Worm (Caenorhabditis elegans) whole organism, L4 larva: ENCODE data around the gene F52H2.5.

Experiments used
- F37D6.2 ChIP-seq: sonication (generic microtip); optimal IDR thresholded peaks from 2 replicates; lab custom pipeline; 2016; ENCODE audit warnings: mild to moderate bottlenecking, missing genetic modification characterization, missing compliant biosample characterization
- R02D3.7 ChIP-seq: fragments of 150-350 bp; sonication (generic microtip); optimal IDR thresholded peaks from 3 replicates; lab custom pipeline; 2014; ENCODE audit warnings: missing biosample characterization, missing genetic modification characterization
- Y75B8A.6 ChIP-seq: fragments of 200-800 bp; sonication (Bioruptor generic); IDR thresholded peaks from 2 replicates; pipeline ENCODE4 v1.3.6; 2022; ENCODE audit warnings: missing genetic modification reagents, missing genetic modification characterization, missing compliant biosample characterization
- ZK546.5 ChIP-seq, 2 experiments: sonication (generic microtip); optimal IDR thresholded peaks; 2 replicates each; lab custom pipeline; 2017; ENCODE audit warnings: missing biosample characterization in 2 of 2, missing genetic modification characterization in 2 of 2
- aha-1 ChIP-seq: fragments of 150-350 bp; peaks from one replicate; lab custom pipeline; 2014; ENCODE audit warnings: missing biosample characterization, missing genetic modification characterization
- attf-4 ChIP-seq: sonication (generic microtip); optimal IDR thresholded peaks from 3 replicates; lab custom pipeline; 2017; ENCODE audit warnings: missing biosample characterization, missing genetic modification characterization
- ceh-28 ChIP-seq: fragments of 150-350 bp; optimal IDR thresholded peaks from 2 replicates; lab custom pipeline; 2014; ENCODE audit warnings: missing biosample characterization, missing genetic modification reagents, missing genetic modification characterization
- ceh-82 ChIP-seq: sonication (generic microtip); optimal IDR thresholded peaks from 2 replicates; lab custom pipeline; 2017; ENCODE audit warnings: missing biosample characterization, missing genetic modification characterization
- daf-12 ChIP-seq: fragments of 150-350 bp; optimal IDR thresholded peaks from 2 replicates; lab custom pipeline; 2014; ENCODE audit warnings: missing biosample characterization, missing genetic modification reagents, missing genetic modification characterization
- daf-16 ChIP-seq, 3 experiments: sonication (generic microtip); optimal IDR thresholded peaks; 2 replicates each; lab custom pipeline; 2016 to 2017; ENCODE audit warnings: missing genetic modification characterization in 3 of 3, missing genetic modification reagents in 3 of 3, mild to moderate bottlenecking in 2 of 3, missing compliant biosample characterization in 2 of 3, missing biosample characterization in 1 of 3, moderate library complexity in 1 of 3
- daf-19 ChIP-seq: fragments of 200-800 bp; sonication (Bioruptor generic); conservative IDR thresholded peaks from 2 replicates; pipeline ENCODE4 v1.3.6; 2022; ENCODE audit warnings: missing genetic modification characterization, missing compliant biosample characterization
- daf-8 ChIP-seq: fragments of 200-800 bp; sonication (Bioruptor generic); IDR thresholded peaks from 2 replicates; pipeline ENCODE4 v1.3.6; 2022; ENCODE audit warnings: missing genetic modification characterization, missing compliant biosample characterization
- dmd-6 ChIP-seq: fragments of 200-800 bp; sonication (Bioruptor generic); IDR thresholded peaks from 2 replicates; pipeline ENCODE4 v1.3.6; 2022; ENCODE audit warnings: missing genetic modification reagents, missing genetic modification characterization, missing compliant biosample characterization
- dmd-8 ChIP-seq: fragments of 200-800 bp; sonication (Bioruptor generic); IDR thresholded peaks from 2 replicates; pipeline ENCODE4 v1.3.6; 2022; ENCODE audit warnings: missing genetic modification characterization, missing compliant biosample characterization
- dpl-1 ChIP-seq: fragments of 150-350 bp; optimal IDR thresholded peaks from 2 replicates; lab custom pipeline; 2014; ENCODE audit warnings: missing biosample characterization, missing genetic modification reagents, missing genetic modification characterization
- dve-1 ChIP-seq: sonication (generic microtip); optimal IDR thresholded peaks from 2 replicates; lab custom pipeline; 2017; ENCODE audit warnings: antibody characterized with exemption, mild to moderate bottlenecking, missing genetic modification characterization, missing compliant biosample characterization; ENCODE audit not compliant: insufficient read depth
- fos-1 ChIP-seq: fragments of 150-350 bp; optimal IDR thresholded peaks from 2 replicates; lab custom pipeline; 2014; ENCODE audit warnings: missing biosample characterization, missing genetic modification characterization
- gei-8 ChIP-seq: fragments of 200-800 bp; sonication (Bioruptor generic); optimal IDR thresholded peaks from 2 replicates; lab custom pipeline; 2018; ENCODE audit warnings: mild to moderate bottlenecking, missing genetic modification characterization, missing compliant biosample characterization
- hif-1 ChIP-seq, 2 experiments: sonication (generic microtip); optimal IDR thresholded peaks; 2 replicates each; lab custom pipeline; 2016 to 2017; ENCODE audit warnings: missing compliant biosample characterization in 2 of 2, missing genetic modification characterization in 2 of 2, missing genetic modification reagents in 2 of 2, missing genotype in 2 of 2, mild to moderate bottlenecking in 1 of 2
- hlh-11 ChIP-seq: fragments of 200-800 bp; sonication (Bioruptor generic); optimal IDR thresholded peaks from 2 replicates; lab custom pipeline; 2018; ENCODE audit warnings: mild to moderate bottlenecking, missing genetic modification characterization, missing compliant biosample characterization
- hlh-30 ChIP-seq: sonication (generic microtip); optimal IDR thresholded peaks from 2 replicates; lab custom pipeline; 2017; ENCODE audit warnings: antibody characterized with exemption, mild to moderate bottlenecking, missing genetic modification characterization, missing compliant biosample characterization; ENCODE audit not compliant: insufficient read depth
- hmg-1.1 ChIP-seq: fragments of 200-800 bp; sonication (Bioruptor generic); IDR thresholded peaks from 2 replicates; pipeline ENCODE4 v1.3.6; 2022; ENCODE audit warnings: missing genetic modification reagents, missing genetic modification characterization, missing compliant biosample characterization
- lin-1 ChIP-seq: fragments of 200-800 bp; sonication (Bioruptor generic); IDR thresholded peaks from 2 replicates; pipeline ENCODE4 v1.3.6; 2022; ENCODE audit warnings: missing genetic modification reagents, missing genetic modification characterization, missing compliant biosample characterization
- madf-5 ChIP-seq, 2 experiments: fragments of 200-800 bp; sonication (Bioruptor generic); IDR thresholded peaks; 2 replicates each; pipeline ENCODE4 v1.3.6; 2022; ENCODE audit warnings: missing compliant biosample characterization in 2 of 2, missing genetic modification characterization in 2 of 2
- madf-9 ChIP-seq: fragments of 200-800 bp; sonication (Bioruptor generic); conservative IDR thresholded peaks from 2 replicates; pipeline ENCODE4 v1.3.6; 2022; ENCODE audit warnings: missing genetic modification reagents, missing genetic modification characterization, missing compliant biosample characterization
- mdl-1 ChIP-seq, 2 experiments: fragments of 150-350 bp in 1 of 2; sonication (generic microtip) in 1 of 2; optimal IDR thresholded peaks; 2 replicates each; lab custom pipeline; 2014 to 2017; ENCODE audit warnings: missing biosample characterization in 2 of 2, missing genetic modification characterization in 2 of 2
- mep-1 ChIP-seq: fragments of 150-350 bp; sonication (generic microtip); optimal IDR thresholded peaks from 3 replicates; lab custom pipeline; 2014; ENCODE audit warnings: missing biosample characterization, missing genetic modification characterization
- mes-2 ChIP-seq: sonication (generic microtip); optimal IDR thresholded peaks from 2 replicates; lab custom pipeline; 2016; ENCODE audit warnings: missing genotype, mild to moderate bottlenecking, missing genetic modification characterization, missing compliant biosample characterization; ENCODE audit not compliant: poor library complexity, severe bottlenecking
- mxl-2 ChIP-seq: fragments of 200-800 bp; sonication (Bioruptor generic); conservative IDR thresholded peaks from 2 replicates; pipeline ENCODE4 v1.3.6; 2022; ENCODE audit warnings: missing genetic modification reagents, missing genetic modification characterization, missing compliant biosample characterization
- nhr-28 ChIP-seq: fragments of 150-350 bp; optimal IDR thresholded peaks from 2 replicates; lab custom pipeline; 2014; ENCODE audit warnings: missing biosample characterization, missing genetic modification characterization
- nhr-42 ChIP-seq: fragments of 200-800 bp; sonication (Bioruptor generic); IDR thresholded peaks from 2 replicates; pipeline ENCODE4 v1.3.6; 2022; ENCODE audit warnings: missing genetic modification characterization, missing compliant biosample characterization
- nhr-48 ChIP-seq: sonication (generic microtip); optimal IDR thresholded peaks from 2 replicates; lab custom pipeline; 2016; ENCODE audit warnings: mild to moderate bottlenecking, missing genetic modification characterization, missing compliant biosample characterization
- nhr-77 ChIP-seq: fragments of 150-350 bp; optimal IDR thresholded peaks from 2 replicates; lab custom pipeline; 2014; ENCODE audit warnings: missing biosample characterization, missing genetic modification characterization
- pqm-1 ChIP-seq: sonication (generic microtip); optimal IDR thresholded peaks from 2 replicates; lab custom pipeline; 2017; ENCODE audit warnings: missing biosample characterization, missing genetic modification characterization
- saeg-2 ChIP-seq: fragments of 200-800 bp; sonication (Bioruptor generic); IDR thresholded peaks from 2 replicates; pipeline ENCODE4 v1.3.6; 2022; ENCODE audit warnings: missing genetic modification reagents, missing genetic modification characterization, missing compliant biosample characterization
- skn-1 ChIP-seq: fragments of 150-350 bp; optimal IDR thresholded peaks from 2 replicates; lab custom pipeline; 2014; ENCODE audit warnings: missing biosample characterization, missing genetic modification characterization
- snpc-4 ChIP-seq: fragments of 150-350 bp; optimal IDR thresholded peaks from 2 replicates; lab custom pipeline; 2014; ENCODE audit warnings: missing biosample characterization, missing genetic modification characterization
- spr-3 ChIP-seq: fragments of 200-800 bp; sonication (Bioruptor generic); optimal IDR thresholded peaks from 2 replicates; lab custom pipeline; 2018; ENCODE audit warnings: mild to moderate bottlenecking, missing genetic modification characterization, missing compliant biosample characterization
- tra-1 ChIP-seq: fragments of 200-800 bp; sonication (Bioruptor generic); IDR thresholded peaks from 2 replicates; pipeline ENCODE4 v1.3.6; 2022; ENCODE audit warnings: missing genetic modification reagents, missing genetic modification characterization, missing compliant biosample characterization
- unc-130 ChIP-seq: sonication (generic microtip); optimal IDR thresholded peaks from 2 replicates; lab custom pipeline; 2016; ENCODE audit warnings: missing genetic modification reagents, missing genetic modification characterization, missing compliant biosample characterization
- unc-62 ChIP-seq, 3 experiments: fragments of 150-350 bp in 1 of 3; sonication (generic microtip); optimal IDR thresholded peaks in 2 of 3; peaks in 1 of 3; 1 replicate in 1 of 3; 2 replicates in 2 of 3; lab custom pipeline; 2014 to 2017; ENCODE audit warnings: missing biosample characterization in 3 of 3, missing genetic modification characterization in 3 of 3, missing genetic modification reagents in 3 of 3, missing genotype in 1 of 3
- zag-1 ChIP-seq: fragments of 150-350 bp; optimal IDR thresholded peaks from 2 replicates; lab custom pipeline; 2014; ENCODE audit warnings: missing biosample characterization, missing genetic modification characterization
- zfp-2 ChIP-seq: sonication (generic microtip); optimal IDR thresholded peaks from 2 replicates; lab custom pipeline; 2016; ENCODE audit warnings: mild to moderate bottlenecking, missing genetic modification characterization, missing compliant biosample characterization
- zip-2 ChIP-seq: fragments of 150-350 bp; optimal IDR thresholded peaks from 2 replicates; lab custom pipeline; 2014; ENCODE audit warnings: missing biosample characterization, missing genetic modification characterization

F52H2.5 gene

ce11 chrX:2569040-2569439 lies 9.2 kb upstream of the F52H2.5 start (continued):
- TF ChIP-seq snpc-4 (tag; lab: Kevin White, UChicago) (no peak), nhr-28 (peak; percentile 99), daf-16 (GFP tag; optimal IDR thresholded peaks at IDR 0.05; lab: Kevin White, UChicago) (peak in 1 of 2 experiments; percentile 92), daf-16 (tag; optimal IDR thresholded peaks at IDR 0.05; lab: Kevin White, UChicago) (peak; percentile 97), mes-2 (tag; lab: Kevin White, UChicago) (peak; percentile 15), tra-1 (GFP tag; lab: Robert Waterston, UW) (peak; percentile 90), ZK546.5 (tag; optimal IDR thresholded peaks at IDR 0.05; lab: Kevin White, UChicago) (no peak), F37D6.2 (no peak), pqm-1 (peak; percentile 94), ceh-28 (tag; lab: Kevin White, UChicago) (no peak), hmg-1.1 (GFP tag; lab: Robert Waterston, UW) (peak; percentile 36; the same call in 1 of the 2 replicates), daf-12 (tag; lab: Kevin White, UChicago) (no peak), daf-8 (GFP tag; lab: Robert Waterston, UW) (no peak), gei-8 (GFP tag; lab: Kevin White, UChicago) (peak; percentile 75), attf-4 (no peak), skn-1 (tag; lab: Kevin White, UChicago) (no peak)

- no peak for TF ChIP-seq lin-1 (GFP tag; lab: Robert Waterston, UW)
- TF ChIP-seq ZK546.5 (tag; optimal IDR thresholded peaks at IDR 0.05; lab: Kevin White, UChicago) = no peak
- TF ChIP-seq nhr-28 = peak; percentile 12
- TF ChIP-seq mes-2 (tag; lab: Kevin White, UChicago) = no peak
- TF ChIP-seq hlh-30 (tag; lab: Kevin White, UChicago) = no peak
- TF ChIP-seq madf-9 = no peak
- no peak for TF ChIP-seq fos-1 (tag; lab: Kevin White, UChicago)
- TF ChIP-seq dmd-6 (GFP tag; lab: Robert Waterston, UW) = 0 out of 2 replicates have a peak, but pooled peaks have one; percentile 36
- TF ChIP-seq, all 104 proteins: peak for 2
Measured at ce11 chrX:2567761-2568160, 7.9 kb upstream of the F52H2.5 start.

- TF ChIP-seq daf-16 (GFP tag; optimal IDR thresholded peaks at IDR 0.05; lab: Kevin White, UChicago) (no peak), daf-16 (tag; optimal IDR thresholded peaks at IDR 0.05; lab: Kevin White, UChicago) (peak; percentile 85), spr-3 (GFP tag; lab: Kevin White, UChicago) (no peak), fos-1 (tag; lab: Kevin White, UChicago) (no peak), hif-1 (tag; optimal IDR thresholded peaks at IDR 0.05; lab: Kevin White, UChicago) (no peak), aha-1 (tag; lab: Kevin White, UChicago) (peak; percentile 11), hlh-11 (tag; lab: Kevin White, UChicago) (peak; percentile 49), dmd-6 (GFP tag; lab: Robert Waterston, UW) (peak; percentile 42; the same call in 1 of the 2 replicates), nhr-48 (tag; lab: Kevin White, UChicago) (no peak), pqm-1 (peak; percentile 66), unc-62 (GFP tag; optimal IDR thresholded peaks at IDR 0.05 in 1 of 2; lab: Kevin White, UChicago) (peak in 1 of 2 experiments; percentile 93), unc-62 (tag; optimal IDR thresholded peaks at IDR 0.05; lab: Kevin White, UChicago) (no peak), dve-1 (peak; percentile 34), nhr-28 (peak; percentile 93), R02D3.7 (tag; lab: Kevin White, UChicago) (no peak), madf-5 (GFP tag; IDR thresholded peaks at IDR 0.05; lab: Robert Waterston, UW) (no peak), nhr-77 (no peak), nhr-42 (GFP tag; lab: Robert Waterston, UW) (no peak)
Measured at ce11 chrX:2565308-2565773, 5.5 kb upstream of the F52H2.5 start, which contains the start of gene F52H2.15. F52H2.15 (plus strand) TSS chrX:2565358.

- TF ChIP-seq Y75B8A.6 (GFP tag; lab: Robert Waterston, UW) = no peak
- no peak for TF ChIP-seq dmd-8 (GFP tag; lab: Robert Waterston, UW)
- no peak for TF ChIP-seq madf-5 (GFP tag; IDR thresholded peaks at IDR 0.05; lab: Robert Waterston, UW)
- TF ChIP-seq daf-19 (GFP tag; lab: Robert Waterston, UW) = no peak
- no peak for TF ChIP-seq dpl-1 (GFP tag; lab: Kevin White, UChicago)
- no peak for TF ChIP-seq hlh-30 (tag; lab: Kevin White, UChicago)
- no peak for TF ChIP-seq unc-130
- TF ChIP-seq zip-2 (tag; lab: Kevin White, UChicago) = no peak
- no peak for TF ChIP-seq zag-1 (tag; lab: Kevin White, UChicago)
- no peak for TF ChIP-seq lin-1 (GFP tag; lab: Robert Waterston, UW)
- no peak for TF ChIP-seq zfp-2 (tag; lab: Kevin White, UChicago)
- TF ChIP-seq ceh-82 (tag; lab: Kevin White, UChicago) = no peak
- no peak for TF ChIP-seq mxl-2 (GFP tag; lab: Robert Waterston, UW)
- TF ChIP-seq hlh-11 (tag; lab: Kevin White, UChicago) = no peak
- no peak for TF ChIP-seq mdl-1 (tag; optimal IDR thresholded peaks at IDR 0.05; lab: Kevin White, UChicago)
- TF ChIP-seq saeg-2 (GFP tag; lab: Robert Waterston, UW) = no peak
- TF ChIP-seq unc-62 (GFP tag; optimal IDR thresholded peaks at IDR 0.05 in 1 of 2; lab: Kevin White, UChicago) = no peak
- TF ChIP-seq unc-62 (tag; optimal IDR thresholded peaks at IDR 0.05; lab: Kevin White, UChicago) = no peak
- no peak for TF ChIP-seq mep-1
Measured at ce11 chrX:2564047-2564446, 4.2 kb upstream of the F52H2.5 start, which contains the start of gene dhcr-24. dhcr-24 (minus strand) TSS chrX:2564147.
